Fruit fly (Drosophila melanogaster) S2 (cell line): ENCODE results near the gene CG14210.

Source experiments
- CG8478 ChIP-seq: fragments of >200 bp; optimal IDR thresholded peaks from 2 replicates; lab custom pipeline; 2018
- CTCF ChIP-seq, 2 experiments: fragments of >200 bp; optimal IDR thresholded peaks; 2 replicates each; lab custom pipeline; 2018

DNA sequence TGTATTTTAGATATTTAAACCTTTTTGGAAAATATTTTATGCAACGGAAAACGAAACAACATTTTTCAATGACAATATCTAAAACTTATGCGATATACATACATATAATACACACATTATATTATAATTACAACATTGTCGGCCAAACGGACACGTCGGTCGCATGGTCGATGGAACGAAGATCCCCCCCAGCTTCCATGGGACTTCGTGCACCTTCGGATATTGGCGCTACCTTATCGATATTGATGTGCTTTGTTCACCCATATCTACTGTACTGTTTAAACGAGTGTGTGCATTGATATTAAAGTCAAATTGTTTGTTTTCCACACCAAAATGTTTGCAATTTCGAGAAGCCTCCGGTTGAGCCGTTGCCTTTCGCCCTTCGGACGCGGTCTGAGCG is 9.4 kb downstream of the CG14210 start, which contains the start of gene CG14212:
- TF ChIP-seq CTCF (optimal IDR thresholded peaks at IDR 0.05; lab: Kevin White, UChicago) (no peak), CG8478 (no peak)
